Worm (Caenorhabditis elegans) whole organism, mixed stage, embryonic: ENCODE data around the gene fbxa-104.

Experiments used
- bed-3 ChIP-seq: fragments of 200-800 bp; sonication (Bioruptor generic); optimal IDR thresholded peaks from 3 replicates; lab custom pipeline; 2018; ENCODE audit warnings: mild to moderate bottlenecking, missing genetic modification characterization, moderate library complexity, missing compliant biosample characterization
- blmp-1 ChIP-seq: fragments of 150-350 bp; optimal IDR thresholded peaks from 2 replicates; lab custom pipeline; 2014; ENCODE audit warnings: missing biosample characterization, missing genetic modification characterization
- ceh-83 ChIP-seq: fragments of 200-800 bp; sonication (Bioruptor generic); optimal IDR thresholded peaks from 2 replicates; lab custom pipeline; 2018; ENCODE audit warnings: mild to moderate bottlenecking, missing genetic modification characterization, missing compliant biosample characterization
- ces-1 ChIP-seq: fragments of 150-350 bp; optimal IDR thresholded peaks from 2 replicates; lab custom pipeline; 2014; ENCODE audit warnings: missing biosample characterization, missing genetic modification reagents, missing genetic modification characterization
- drap-1 ChIP-seq: fragments of 200-800 bp; sonication (Bioruptor generic); optimal IDR thresholded peaks from 3 replicates; lab custom pipeline; 2018; ENCODE audit warnings: mild to moderate bottlenecking, missing genetic modification characterization, missing compliant biosample characterization
- elt-1 ChIP-seq: sonication (generic microtip); optimal IDR thresholded peaks from 2 replicates; lab custom pipeline; 2017; ENCODE audit warnings: missing genetic modification characterization, mild to moderate bottlenecking, missing compliant biosample characterization, antibody characterized with exemption, moderate library complexity, borderline replicate concordance; ENCODE audit not compliant: insufficient read depth
- lsy-2 ChIP-seq: fragments of 150-350 bp; optimal IDR thresholded peaks from 2 replicates; lab custom pipeline; 2014; ENCODE audit warnings: missing biosample characterization, missing genetic modification characterization
- mep-1 ChIP-seq: fragments of 150-350 bp; optimal IDR thresholded peaks from 2 replicates; lab custom pipeline; 2017; ENCODE audit warnings: missing biosample characterization, missing genetic modification reagents, missing genetic modification characterization, inconsistent platforms
- nhr-237 ChIP-seq: fragments of 150-350 bp; optimal IDR thresholded peaks from 2 replicates; lab custom pipeline; 2014; ENCODE audit warnings: missing biosample characterization, missing genetic modification characterization
- nhr-76 ChIP-seq: sonication (generic microtip); optimal IDR thresholded peaks from 2 replicates; lab custom pipeline; 2017; ENCODE audit warnings: missing biosample characterization, missing genetic modification characterization
- pha-4 ChIP-seq: fragments of 150-350 bp; optimal IDR thresholded peaks from 2 replicates; lab custom pipeline; 2018; ENCODE audit warnings: missing biosample characterization, missing genetic modification reagents, missing genetic modification characterization
- tbx-8 ChIP-seq: fragments of 200-800 bp; sonication (Bioruptor generic); optimal IDR thresholded peaks from 2 replicates; lab custom pipeline; 2018; ENCODE audit warnings: mild to moderate bottlenecking, missing genetic modification characterization, moderate library complexity, missing compliant biosample characterization
- unc-62 ChIP-seq: fragments of 150-350 bp; optimal IDR thresholded peaks from 2 replicates; lab custom pipeline; 2014; ENCODE audit warnings: missing biosample characterization, missing genetic modification reagents, missing genetic modification characterization
- ztf-11 ChIP-seq: fragments of 150-350 bp; optimal IDR thresholded peaks from 2 replicates; lab custom pipeline; 2014; ENCODE audit warnings: missing biosample characterization, missing genetic modification characterization

DNA sequence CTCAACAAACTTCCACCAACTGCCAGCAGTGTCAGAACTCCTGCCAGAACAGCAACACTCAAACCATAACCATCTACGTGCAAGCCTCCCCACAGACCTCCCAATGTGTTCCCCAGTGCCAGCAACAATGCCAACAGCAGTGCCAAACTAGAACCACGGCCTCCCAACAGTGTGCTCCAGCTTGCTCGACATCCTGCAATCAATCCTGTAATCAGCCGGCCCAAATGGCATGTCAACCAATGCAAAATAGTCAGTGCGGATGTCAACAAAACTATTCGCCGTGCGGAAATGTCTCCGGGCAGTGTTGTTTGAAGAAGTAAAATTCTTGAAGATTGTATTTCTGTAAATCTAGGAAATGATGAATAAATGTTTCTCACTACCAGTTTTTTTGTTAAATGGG is 43.2 kb upstream of the fbxa-104 start:
- no peak for TF ChIP-seq bed-3 (GFP tag; lab: Kevin White, UChicago)
- no peak for TF ChIP-seq drap-1
- no peak for TF ChIP-seq ceh-83 (GFP tag; lab: Kevin White, UChicago)
- TF ChIP-seq nhr-76 (tag; lab: Kevin White, UChicago) = no peak
- TF ChIP-seq nhr-237 (tag; lab: Kevin White, UChicago) = no peak
- no peak for TF ChIP-seq unc-62 (GFP tag; lab: Kevin White, UChicago)
- TF ChIP-seq elt-1 (tag; lab: Kevin White, UChicago) = no peak
- no peak for TF ChIP-seq blmp-1 (tag; lab: Kevin White, UChicago)
- TF ChIP-seq pha-4 = no peak
- TF ChIP-seq ces-1 (GFP tag; lab: Kevin White, UChicago) = no peak
- no peak for TF ChIP-seq mep-1 (tag; lab: Kevin White, UChicago)
- no peak for TF ChIP-seq ztf-11 (tag; lab: Kevin White, UChicago)
- TF ChIP-seq lsy-2 (tag; lab: Kevin White, UChicago) = no peak
- TF ChIP-seq tbx-8 (GFP tag; lab: Kevin White, UChicago) = no peak
